Worm (Caenorhabditis elegans) whole organism, early embryonic: ENCODE data around the gene F25E5.1.

Source experiments
- ama-1 ChIP-seq: fragments of 150-350 bp; optimal IDR thresholded peaks from 2 replicates; lab custom pipeline; 2014
- ceh-13 ChIP-seq: fragments of 200-800 bp; sonication (Bioruptor generic); optimal IDR thresholded peaks from 2 replicates; lab custom pipeline; 2018; ENCODE audit warnings: mild to moderate bottlenecking, missing genetic modification characterization, missing compliant biosample characterization

ce11 chrV:7446965-7447364 is 18.7 kb upstream of the F25E5.1 start, which contains the start of gene F25E5.5:
- no peak for TF ChIP-seq ceh-13
- TF ChIP-seq ama-1: no peak
